Fruit fly (Drosophila melanogaster): ENCODE measurements around the gene MICU1.

Gene MICU1

dm6 chr2L:7215657-7216056 lies 33.6 kb downstream of the MICU1 start (continued):
- TF ChIP-seq fd96Cb (tag; optimal IDR thresholded peaks at IDR 0.05) (no peak), CG2129 (GFP tag; IDR thresholded peaks at IDR 0.05; ENCODE audit: partially characterized antibody) (no peak), Stat92E (GFP tag; optimal IDR thresholded peaks at IDR 0.05) (no peak), mam (GFP tag; optimal IDR thresholded peaks at IDR 0.05) (no peak), CG3407 (GFP tag; optimal IDR thresholded peaks at IDR 0.05) (peak; percentile 16), Dfd (GFP tag; optimal IDR thresholded peaks at IDR 0.05) (no peak), CG1602 (GFP tag; optimal IDR thresholded peaks at IDR 0.05) (no peak), CG16779 (GFP tag; IDR thresholded peaks at IDR 0.05) (no peak), CG11456 (GFP tag; IDR thresholded peaks at IDR 0.05) (no peak), CG8388 (GFP tag; optimal IDR thresholded peaks at IDR 0.05) (no peak), CG6813 (GFP tag; optimal IDR thresholded peaks at IDR 0.05) (peak; percentile 15), CG7786 (GFP tag; optimal IDR thresholded peaks at IDR 0.05) (no peak), B-H2 (GFP tag; optimal IDR thresholded peaks at IDR 0.05) (no peak), sisA (GFP tag; IDR thresholded peaks at IDR 0.05) (no peak), CG10979 (tag; optimal IDR thresholded peaks at IDR 0.05) (no peak), Pdp1 (GFP tag; optimal IDR thresholded peaks at IDR 0.05) (no peak), cg (GFP tag; optimal IDR thresholded peaks at IDR 0.05) (no peak), abd-A (tag; optimal IDR thresholded peaks at IDR 0.05) (no peak), CG8359 (GFP tag; optimal IDR thresholded peaks at IDR 0.05; ENCODE audit: borderline replicate concordance) (no peak), insv (GFP tag; optimal IDR thresholded peaks at IDR 0.05) (no peak), CG7271 (tag; optimal IDR thresholded peaks at IDR 0.05) (no peak), CG13123 (GFP tag; optimal IDR thresholded peaks at IDR 0.05) (no peak), Asciz (GFP tag; optimal IDR thresholded peaks at IDR 0.05) (peak; percentile 51), pum (GFP tag; optimal IDR thresholded peaks at IDR 0.05) (no peak), wdn (GFP tag; IDR thresholded peaks at IDR 0.05) (0 out of 2 replicates have a peak, but pooled peaks have one; percentile 14), E2f2 (GFP tag; IDR thresholded peaks at IDR 0.05) (no peak), caup (GFP tag; optimal IDR thresholded peaks at IDR 0.05; ENCODE audit: severe bottlenecking) (peak; percentile 25), Fer1 (GFP tag; optimal IDR thresholded peaks at IDR 0.05) (peak; percentile 38), CG2678 (tag; optimal IDR thresholded peaks at IDR 0.05) (peak; percentile 39), CG13894 (tag; optimal IDR thresholded peaks at IDR 0.05) (no peak), bab2 (GFP tag; optimal IDR thresholded peaks at IDR 0.05) (no peak), sna (GFP tag; IDR thresholded peaks at IDR 0.05; ENCODE audit: partially characterized antibody) (no peak), CG1792 (GFP tag; optimal IDR thresholded peaks at IDR 0.05) (no peak), CG18599 (GFP tag; optimal IDR thresholded peaks at IDR 0.05) (peak; percentile 35), D19A (tag; optimal IDR thresholded peaks at IDR 0.05) (no peak), grau (tag; optimal IDR thresholded peaks at IDR 0.05) (no peak), shn (GFP tag; optimal IDR thresholded peaks at IDR 0.05) (no peak), CG18619 (GFP tag; optimal IDR thresholded peaks at IDR 0.05) (peak; percentile 22), CG4820 (GFP tag; optimal IDR thresholded peaks at IDR 0.05) (no peak), CG3847 (GFP tag; IDR thresholded peaks at IDR 0.05) (no peak), D19B (GFP tag; optimal IDR thresholded peaks at IDR 0.05) (no peak), chn (GFP tag; optimal IDR thresholded peaks at IDR 0.05) (no peak), CG10209 (GFP tag; optimal IDR thresholded peaks at IDR 0.05) (no peak), zfh1 (GFP tag; IDR thresholded peaks at IDR 0.05) (no peak), tna (GFP tag; IDR thresholded peaks at IDR 0.05; ENCODE audit: partially characterized antibody) (no peak), h (optimal IDR thresholded peaks at IDR 0.05) (no peak), fd3F (GFP tag; optimal IDR thresholded peaks at IDR 0.05) (peak; percentile 24), dm (GFP tag; optimal IDR thresholded peaks at IDR 0.05) (no peak), Antp (GFP tag; optimal IDR thresholded peaks at IDR 0.05) (no peak), Taf1 (GFP tag; IDR thresholded peaks at IDR 0.05) (no peak), chinmo (GFP tag; IDR thresholded peaks at IDR 0.05; ENCODE audit: partially characterized antibody) (no peak)
